Worm (Caenorhabditis elegans): ENCODE results near the gene tbc-1.

The tbc-1 gene

DNA sequence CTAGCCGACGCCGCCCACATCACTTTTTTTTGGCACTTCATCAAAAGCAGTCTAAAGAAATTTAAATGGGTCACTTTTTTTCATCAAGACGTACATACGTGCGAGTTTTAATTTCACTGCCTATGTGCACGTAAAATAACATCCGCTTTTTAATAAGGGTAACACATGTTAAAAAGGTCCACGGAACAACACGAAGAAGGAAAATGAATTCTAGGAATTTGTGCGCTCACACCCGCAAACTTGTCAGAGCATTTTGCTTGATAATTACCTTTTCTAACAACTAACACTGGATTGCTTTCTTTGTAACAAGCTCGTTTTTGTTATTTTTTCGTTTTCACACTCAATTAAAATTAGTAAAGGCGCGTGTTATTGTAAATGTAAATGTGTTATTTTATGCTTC lies 38.1 kb downstream of the tbc-1 start:
- TF ChIP-seq fos-1 (tag; optimal IDR thresholded peaks at IDR 0.05) (no peak), nhr-71 (tag; optimal IDR thresholded peaks at IDR 0.05) (peak; percentile 40), egl-13 (tag; optimal IDR thresholded peaks at IDR 0.05) (peak; percentile 61), lin-14 (GFP tag; optimal IDR thresholded peaks at IDR 0.05) (peak; percentile 72), dsc-1 (tag; optimal IDR thresholded peaks at IDR 0.05) (no peak), swsn-7 (tag; optimal IDR thresholded peaks at IDR 0.05) (peak; percentile 15), unc-86 (tag; optimal IDR thresholded peaks at IDR 0.05) (peak; percentile 54), ceh-88 (GFP tag; IDR thresholded peaks at IDR 0.05) (0 out of 2 replicates have a peak, but pooled peaks have one; percentile 13)

- TF ChIP-seq snpc-4 (tag; optimal IDR thresholded peaks at IDR 0.05) (peak; percentile 26), pag-3 (tag; optimal IDR thresholded peaks at IDR 0.05; ENCODE audit: borderline replicate concordance, insufficient read depth) (no peak)
Observed at ce11 chrX:15010941-15011340, 40.4 kb downstream of the tbc-1 start.

DNA sequence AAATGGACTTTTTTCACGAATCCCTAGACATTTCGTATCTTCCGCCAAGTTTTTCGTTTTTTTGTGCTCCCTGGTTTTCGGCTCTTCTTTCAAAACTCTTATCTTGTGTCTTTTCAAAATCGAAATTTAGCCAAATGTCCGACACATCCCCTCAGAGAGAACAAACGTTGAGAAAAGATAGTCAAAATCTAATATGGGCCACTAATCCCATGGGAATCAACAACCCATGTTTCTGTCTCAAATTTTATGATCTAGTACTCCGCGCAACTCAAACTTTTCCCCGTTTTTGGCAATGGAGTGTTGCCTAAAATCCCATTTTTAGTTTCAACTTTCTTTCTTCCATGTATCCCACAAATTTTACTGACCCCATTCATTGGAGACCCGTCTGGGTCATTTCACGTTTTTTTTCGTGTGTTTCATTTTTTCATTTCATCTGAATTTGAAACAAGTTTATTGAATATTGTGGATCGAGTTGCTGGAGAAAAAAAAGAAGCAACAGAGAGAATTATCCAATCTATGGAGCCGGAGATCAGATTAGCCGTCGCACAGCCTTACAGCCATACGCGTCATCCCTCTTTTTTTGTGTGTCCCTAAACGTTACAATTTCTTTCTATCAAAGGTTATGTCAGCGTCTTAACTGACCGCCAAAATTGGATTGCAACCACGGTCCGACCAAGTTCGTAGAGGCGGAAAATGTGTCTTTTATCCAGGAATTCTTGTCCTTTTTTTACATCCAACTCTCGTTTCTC lies 41.1 kb downstream of the tbc-1 start:
- TF ChIP-seq lin-14 (GFP tag; optimal IDR thresholded peaks at IDR 0.05) (peak; percentile 41), fkh-10 (GFP tag; optimal IDR thresholded peaks at IDR 0.05) (peak; percentile 86), aly-2 (tag; optimal IDR thresholded peaks at IDR 0.05) (no peak)

ce11 chrX:15013941-15014453 lies 43.4 kb downstream of the tbc-1 start:
- TF ChIP-seq lin-15B (tag; optimal IDR thresholded peaks at IDR 0.05) (no peak), fos-1 (tag; optimal IDR thresholded peaks at IDR 0.05) (no peak), unc-98 (GFP tag; IDR thresholded peaks at IDR 0.05) (no peak), sup-37 (GFP tag; optimal IDR thresholded peaks at IDR 0.05) (no peak), Y116A8C.19 (tag; optimal IDR thresholded peaks at IDR 0.05; ENCODE audit: borderline replicate concordance) (no peak), elt-2 (tag; optimal IDR thresholded peaks at IDR 0.05) (no peak), lsy-2 (tag; optimal IDR thresholded peaks at IDR 0.05) (peak in 1 of 2 experiments; percentile 17), rnt-1 (tag; optimal IDR thresholded peaks at IDR 0.05) (peak; percentile 63), hpl-2 (GFP tag; optimal IDR thresholded peaks at IDR 0.05) (no peak), lir-3 (tag; optimal IDR thresholded peaks at IDR 0.05; ENCODE audit: poor library complexity) (no peak), snu-23 (GFP tag; optimal IDR thresholded peaks at IDR 0.05) (peak; percentile 9), nhr-71 (tag; optimal IDR thresholded peaks at IDR 0.05) (peak; percentile 52), nhr-76 (tag; optimal IDR thresholded peaks at IDR 0.05) (no peak), nhr-19 (GFP tag; conservative IDR thresholded peaks at IDR 0.05) (no peak), ztf-11 (tag; optimal IDR thresholded peaks at IDR 0.05) (no peak), fkh-4 (tag; optimal IDR thresholded peaks at IDR 0.05; ENCODE audit: borderline replicate concordance) (no peak), lin-14 (GFP tag; optimal IDR thresholded peaks at IDR 0.05) (peak; percentile 68), C16A3.4 (tag; optimal IDR thresholded peaks at IDR 0.05) (no peak), unc-130 (tag; optimal IDR thresholded peaks at IDR 0.05) (peak; percentile 37)

DNA sequence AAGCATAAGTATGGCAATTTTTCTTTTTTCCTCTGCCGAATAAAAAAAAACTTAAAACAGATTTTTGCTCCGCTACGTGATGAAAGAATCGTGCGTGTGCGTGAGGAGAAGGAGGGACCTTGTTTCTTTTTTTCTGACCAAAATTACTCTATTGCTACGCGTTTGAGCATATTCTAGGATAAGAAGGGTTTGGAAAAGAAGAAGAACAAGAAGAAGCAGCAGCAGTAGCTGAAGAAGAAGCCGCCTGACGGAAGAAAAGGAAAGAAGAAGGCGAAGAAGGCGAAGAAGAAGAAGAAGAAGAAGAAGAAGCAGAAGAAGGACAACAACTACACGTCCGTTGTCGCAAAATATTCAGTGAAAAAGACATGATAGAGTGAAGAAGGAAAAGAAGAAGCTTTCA lies 45.6 kb downstream of the tbc-1 start:
- TF ChIP-seq fkh-10 (GFP tag; optimal IDR thresholded peaks at IDR 0.05), result peak; percentile 54
- TF ChIP-seq nhr-11 (tag; optimal IDR thresholded peaks at IDR 0.05), result no peak
- no peak for TF ChIP-seq nhr-12 (tag; optimal IDR thresholded peaks at IDR 0.05)
- TF ChIP-seq tbx-2 (tag; optimal IDR thresholded peaks at IDR 0.05), result no peak
- TF ChIP-seq lin-14 (GFP tag; optimal IDR thresholded peaks at IDR 0.05), result peak; percentile 47
- no peak for TF ChIP-seq unc-130 (tag; optimal IDR thresholded peaks at IDR 0.05)
